Worm (Caenorhabditis elegans) whole organism, early embryonic: ENCODE measurements around the gene ZC196.3.

Source experiments
- B0310.2 ChIP-seq: sonication (generic microtip); optimal IDR thresholded peaks from 2 replicates; lab custom pipeline; 2016; ENCODE audit warnings: mild to moderate bottlenecking, missing genetic modification characterization, missing compliant biosample characterization
- F13C5.2 ChIP-seq: sonication (generic microtip); optimal IDR thresholded peaks from 2 replicates; lab custom pipeline; 2017; ENCODE audit warnings: mild to moderate bottlenecking, missing genetic modification characterization, inconsistent platforms, missing compliant biosample characterization
- ama-1 ChIP-seq: fragments of 150-350 bp; optimal IDR thresholded peaks from 2 replicates; lab custom pipeline; 2014
- ceh-36 ChIP-seq: sonication (generic microtip); optimal IDR thresholded peaks from 2 replicates; lab custom pipeline; 2016; ENCODE audit warnings: missing genetic modification characterization, inconsistent platforms, missing compliant biosample characterization
- flt-1 ChIP-seq: fragments of 200-800 bp; sonication (Bioruptor generic); IDR thresholded peaks from 2 replicates; pipeline ENCODE4 v1.3.6; 2022; ENCODE audit warnings: missing genetic modification characterization, missing compliant biosample characterization
- hmbx-1 ChIP-seq: sonication (generic microtip); optimal IDR thresholded peaks from 2 replicates; lab custom pipeline; 2016; ENCODE audit warnings: mild to moderate bottlenecking, missing genetic modification characterization, missing compliant biosample characterization
- scrt-1 ChIP-seq: fragments of 200-800 bp; sonication (Bioruptor generic); IDR thresholded peaks from 2 replicates; pipeline ENCODE4 v1.3.6; 2022; ENCODE audit warnings: missing genetic modification characterization, missing compliant biosample characterization
- sea-1 ChIP-seq: fragments of 200-800 bp; sonication (Bioruptor generic); conservative IDR thresholded peaks from 2 replicates; pipeline ENCODE4 v1.3.6; 2022; ENCODE audit warnings: missing genetic modification characterization, missing compliant biosample characterization
- tbx-11 ChIP-seq: fragments of 200-800 bp; sonication (Bioruptor generic); IDR thresholded peaks from 2 replicates; pipeline ENCODE4 v1.3.6; 2022; ENCODE audit warnings: missing genetic modification characterization, missing compliant biosample characterization
- tbx-37 ChIP-seq: fragments of 200-800 bp; sonication (Bioruptor generic); conservative IDR thresholded peaks from 2 replicates; pipeline ENCODE4 v1.3.6; 2022; ENCODE audit warnings: missing genetic modification reagents, missing genetic modification characterization, missing compliant biosample characterization
- tra-4 ChIP-seq: sonication (generic microtip); optimal IDR thresholded peaks from 2 replicates; lab custom pipeline; 2017; ENCODE audit warnings: missing genetic modification characterization, missing compliant biosample characterization

ce11 chrV:8762861-8763260 lies 26.4 kb downstream of the ZC196.3 start, which contains the start of gene B0507.8:
- TF ChIP-seq ama-1 (lab: Kevin White, UChicago): no peak
- TF ChIP-seq flt-1 (GFP tag; lab: Robert Waterston, UW): no peak
- TF ChIP-seq tbx-37 (GFP tag; lab: Robert Waterston, UW): no peak
- no peak for TF ChIP-seq tbx-11
- TF ChIP-seq hmbx-1: no peak
- TF ChIP-seq scrt-1 (GFP tag; lab: Robert Waterston, UW): no peak
- no peak for TF ChIP-seq tra-4 (tag; lab: Kevin White, UChicago)
- TF ChIP-seq sea-1 (GFP tag; lab: Robert Waterston, UW): no peak
- no peak for TF ChIP-seq F13C5.2
- TF ChIP-seq ceh-36: no peak
- TF ChIP-seq B0310.2: no peak
